Worm (Caenorhabditis elegans) whole organism, L4 larva: ENCODE results near the gene ifa-3.

Experiments used
- T26A8.4 ChIP-seq: fragments of 200-800 bp; sonication (Bioruptor generic); IDR thresholded peaks from 2 replicates; pipeline ENCODE4 v1.3.6; 2022; ENCODE audit warnings: missing genetic modification characterization, missing compliant biosample characterization
- mes-2 ChIP-seq: sonication (generic microtip); optimal IDR thresholded peaks from 2 replicates; lab custom pipeline; 2016; ENCODE audit warnings: missing genotype, mild to moderate bottlenecking, missing genetic modification characterization, missing compliant biosample characterization; ENCODE audit not compliant: poor library complexity, severe bottlenecking
- nhr-11 ChIP-seq: fragments of 150-350 bp; optimal IDR thresholded peaks from 2 replicates; lab custom pipeline; 2014; ENCODE audit warnings: missing biosample characterization, missing genetic modification characterization
- rbr-2 ChIP-seq: sonication (generic microtip); optimal IDR thresholded peaks from 2 replicates; lab custom pipeline; 2016; ENCODE audit warnings: missing genotype, missing genetic modification characterization, missing compliant biosample characterization
- snpc-4 ChIP-seq: fragments of 150-350 bp; optimal IDR thresholded peaks from 2 replicates; lab custom pipeline; 2014; ENCODE audit warnings: missing biosample characterization, missing genetic modification characterization
- unc-39 ChIP-seq: sonication (generic microtip); optimal IDR thresholded peaks from 2 replicates; lab custom pipeline; 2017; ENCODE audit warnings: missing biosample characterization, missing genetic modification characterization

ce11 chrX:16289635-16290034 is 19.8 kb upstream of the ifa-3 start:
- TF ChIP-seq nhr-11 (tag; lab: Kevin White, UChicago) (no peak), snpc-4 (peak; percentile 33), T26A8.4 (GFP tag; lab: Robert Waterston, UW) (no peak), mes-2 (tag; lab: Kevin White, UChicago) (no peak), rbr-2 (tag; lab: Kevin White, UChicago) (no peak), unc-39 (tag; lab: Kevin White, UChicago) (no peak)
